Worm (Caenorhabditis elegans) whole organism, early embryonic: ENCODE measurements around the gene phb-2.

Experiments
- B0310.2 ChIP-seq: sonication (generic microtip); optimal IDR thresholded peaks from 2 replicates; lab custom pipeline; 2016; ENCODE audit warnings: mild to moderate bottlenecking, missing genetic modification characterization, missing compliant biosample characterization
- F13C5.2 ChIP-seq: sonication (generic microtip); optimal IDR thresholded peaks from 2 replicates; lab custom pipeline; 2017; ENCODE audit warnings: mild to moderate bottlenecking, missing genetic modification characterization, inconsistent platforms, missing compliant biosample characterization
- aly-1 ChIP-seq: sonication (generic microtip); optimal IDR thresholded peaks from 2 replicates; lab custom pipeline; 2016; ENCODE audit warnings: missing genetic modification characterization, missing compliant biosample characterization
- ama-1 ChIP-seq: fragments of 150-350 bp; optimal IDR thresholded peaks from 2 replicates; lab custom pipeline; 2014
- ceh-13 ChIP-seq: fragments of 200-800 bp; sonication (Bioruptor generic); optimal IDR thresholded peaks from 2 replicates; lab custom pipeline; 2018; ENCODE audit warnings: mild to moderate bottlenecking, missing genetic modification characterization, missing compliant biosample characterization
- ceh-36 ChIP-seq: sonication (generic microtip); optimal IDR thresholded peaks from 2 replicates; lab custom pipeline; 2016; ENCODE audit warnings: missing genetic modification characterization, inconsistent platforms, missing compliant biosample characterization
- ets-7 ChIP-seq: sonication (generic microtip); optimal IDR thresholded peaks from 2 replicates; lab custom pipeline; 2016; ENCODE audit warnings: missing genotype, missing genetic modification characterization, missing compliant biosample characterization
- flt-1 ChIP-seq: fragments of 200-800 bp; sonication (Bioruptor generic); IDR thresholded peaks from 2 replicates; pipeline ENCODE4 v1.3.6; 2022; ENCODE audit warnings: missing genetic modification characterization, missing compliant biosample characterization
- hmbx-1 ChIP-seq: sonication (generic microtip); optimal IDR thresholded peaks from 2 replicates; lab custom pipeline; 2016; ENCODE audit warnings: mild to moderate bottlenecking, missing genetic modification characterization, missing compliant biosample characterization
- hmg-4 ChIP-seq: fragments of 200-800 bp; sonication (Bioruptor generic); optimal IDR thresholded peaks from 2 replicates; lab custom pipeline; 2018; ENCODE audit warnings: mild to moderate bottlenecking, missing genetic modification characterization, missing compliant biosample characterization
- hnd-1 ChIP-seq: sonication (generic microtip); optimal IDR thresholded peaks from 2 replicates; lab custom pipeline; 2016; ENCODE audit warnings: missing genetic modification characterization, missing compliant biosample characterization
- pes-1 ChIP-seq: fragments of 200-800 bp; sonication (Bioruptor generic); IDR thresholded peaks from 2 replicates; pipeline ENCODE4 v1.3.6; 2022; ENCODE audit warnings: missing genetic modification reagents, missing genetic modification characterization, missing compliant biosample characterization
- scrt-1 ChIP-seq: fragments of 200-800 bp; sonication (Bioruptor generic); IDR thresholded peaks from 2 replicates; pipeline ENCODE4 v1.3.6; 2022; ENCODE audit warnings: missing genetic modification characterization, missing compliant biosample characterization
- sea-1 ChIP-seq: fragments of 200-800 bp; sonication (Bioruptor generic); conservative IDR thresholded peaks from 2 replicates; pipeline ENCODE4 v1.3.6; 2022; ENCODE audit warnings: missing genetic modification characterization, missing compliant biosample characterization
- tbx-11 ChIP-seq: fragments of 200-800 bp; sonication (Bioruptor generic); IDR thresholded peaks from 2 replicates; pipeline ENCODE4 v1.3.6; 2022; ENCODE audit warnings: missing genetic modification characterization, missing compliant biosample characterization
- tbx-37 ChIP-seq: fragments of 200-800 bp; sonication (Bioruptor generic); conservative IDR thresholded peaks from 2 replicates; pipeline ENCODE4 v1.3.6; 2022; ENCODE audit warnings: missing genetic modification reagents, missing genetic modification characterization, missing compliant biosample characterization
- tra-4 ChIP-seq: sonication (generic microtip); optimal IDR thresholded peaks from 2 replicates; lab custom pipeline; 2017; ENCODE audit warnings: missing genetic modification characterization, missing compliant biosample characterization

The phb-2 gene

DNA sequence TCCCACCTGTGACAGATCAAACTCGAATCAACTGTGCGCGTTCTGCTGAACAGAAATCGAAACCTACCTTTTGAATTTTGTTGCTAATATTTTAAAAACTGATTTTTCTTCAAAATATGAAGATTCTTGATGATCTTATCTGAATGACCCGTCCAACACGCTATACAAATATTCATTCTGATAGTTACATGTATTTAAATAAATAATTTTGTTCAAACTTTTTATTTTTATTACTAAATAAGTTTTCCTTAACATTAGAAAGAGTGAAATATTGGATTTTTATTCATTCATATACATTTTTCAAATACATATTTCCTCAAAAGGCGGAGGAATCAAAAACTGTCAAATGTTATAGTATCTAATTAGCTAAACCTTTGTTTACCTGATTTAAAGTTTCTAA lies 16.8 kb downstream of the phb-2 start, which contains the start of gene F13H8.8:
Gene F13H8.8 (minus strand): TSS at position 101 of the 400 bp plus-strand sequence.
- no peak for TF ChIP-seq tbx-11

ce11 chrII:6269805-6270414 lies 18.7 kb downstream of the phb-2 start, which contains the start of gene F13H8.2:
Gene F13H8.2 (plus strand): TSS chrII:6270364.
- TF ChIP-seq scrt-1 (GFP tag; lab: Robert Waterston, UW) (peak; percentile 73; the same call in 1 of the 2 replicates), tbx-37 (GFP tag; lab: Robert Waterston, UW) (peak; percentile 51; the same call in 1 of the 2 replicates), flt-1 (peak; percentile 23; the same call in 1 of the 2 replicates), ceh-36 (peak; percentile 47), tbx-11 (0 out of 2 replicates have a peak, but pooled peaks have one; percentile 23), F13C5.2 (tag; lab: Kevin White, UChicago) (peak; percentile 28), ama-1 (lab: Kevin White, UChicago) (no peak), B0310.2 (tag; lab: Kevin White, UChicago) (no peak)

ce11 chrII:6273916-6274315 lies 22.7 kb downstream of the phb-2 start, which contains the start of gene bpl-1:
Gene bpl-1 (plus strand): TSS chrII:6274216.
- no peak for TF ChIP-seq ceh-13

- TF ChIP-seq hmg-4 (GFP tag; lab: Kevin White, UChicago), result no peak
- TF ChIP-seq tbx-11, result no peak
- TF ChIP-seq sea-1 (GFP tag; lab: Robert Waterston, UW), result no peak
- TF ChIP-seq scrt-1 (GFP tag; lab: Robert Waterston, UW), result no peak
- TF ChIP-seq B0310.2 (tag; lab: Kevin White, UChicago), result no peak
- no peak for TF ChIP-seq pes-1 (GFP tag; lab: Robert Waterston, UW)
- TF ChIP-seq ama-1 (lab: Kevin White, UChicago), result no peak
- TF ChIP-seq ceh-13, result no peak
- TF ChIP-seq flt-1, result no peak
- TF ChIP-seq F13C5.2 (tag; lab: Kevin White, UChicago), result no peak
- TF ChIP-seq hmbx-1 (tag; lab: Kevin White, UChicago), result no peak
Observed at ce11 chrII:6281002-6281401, 29.8 kb downstream of the phb-2 start, which contains the start of gene scly-1. Gene scly-1 (minus strand): TSS chrII:6281102.

- TF ChIP-seq scrt-1 (GFP tag; lab: Robert Waterston, UW) (no peak), tbx-11 (no peak), B0310.2 (tag; lab: Kevin White, UChicago) (no peak), ceh-36 (no peak), hmbx-1 (tag; lab: Kevin White, UChicago) (no peak), hnd-1 (tag; lab: Kevin White, UChicago) (no peak), hmg-4 (GFP tag; lab: Kevin White, UChicago) (no peak), flt-1 (no peak), ceh-13 (no peak), aly-1 (tag; lab: Kevin White, UChicago) (no peak), ets-7 (tag; lab: Kevin White, UChicago) (no peak)
Observed at ce11 chrII:6281903-6282302, 30.7 kb downstream of the phb-2 start.

- no peak for TF ChIP-seq ets-7 (tag; lab: Kevin White, UChicago)
- TF ChIP-seq pes-1 (GFP tag; lab: Robert Waterston, UW), result no peak
- no peak for TF ChIP-seq hmbx-1 (tag; lab: Kevin White, UChicago)
- TF ChIP-seq flt-1, result no peak
- TF ChIP-seq B0310.2 (tag; lab: Kevin White, UChicago), result no peak
- no peak for TF ChIP-seq sea-1 (GFP tag; lab: Robert Waterston, UW)
- no peak for TF ChIP-seq tra-4
- no peak for TF ChIP-seq hnd-1 (tag; lab: Kevin White, UChicago)
- TF ChIP-seq ceh-13, result no peak
Observed at ce11 chrII:6283074-6283473, 31.9 kb downstream of the phb-2 start, which contains the start of gene F13H8.1. Gene F13H8.1 (plus strand): TSS chrII:6283384.

DNA sequence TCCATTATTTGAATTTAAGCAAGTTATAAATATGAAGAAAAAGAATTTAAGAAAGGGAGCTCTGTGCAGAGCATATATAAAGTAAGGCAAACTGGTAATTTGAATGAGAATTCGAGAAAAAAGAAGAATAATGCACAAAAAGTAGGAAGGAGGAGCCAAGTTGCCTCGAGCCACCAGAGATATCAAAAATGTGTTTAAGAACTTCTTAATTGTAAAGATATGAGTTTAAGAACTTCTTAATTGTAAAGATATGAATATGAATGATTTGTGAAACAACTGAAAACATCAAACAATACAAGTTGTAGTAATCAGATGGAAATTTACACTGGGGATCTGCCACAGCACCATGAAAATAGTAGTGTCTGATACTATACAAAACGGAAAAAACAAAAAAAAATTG lies 35.7 kb downstream of the phb-2 start, which contains the start of gene F13H8.6:
Gene F13H8.6 (minus strand): TSS at position 101 of the 400 bp plus-strand sequence.
- TF ChIP-seq sea-1 (GFP tag; lab: Robert Waterston, UW) (no peak), hmbx-1 (tag; lab: Kevin White, UChicago) (no peak), hmg-4 (GFP tag; lab: Kevin White, UChicago) (no peak), tbx-37 (GFP tag; lab: Robert Waterston, UW) (no peak), tra-4 (no peak), tbx-11 (no peak), aly-1 (tag; lab: Kevin White, UChicago) (no peak)

DNA sequence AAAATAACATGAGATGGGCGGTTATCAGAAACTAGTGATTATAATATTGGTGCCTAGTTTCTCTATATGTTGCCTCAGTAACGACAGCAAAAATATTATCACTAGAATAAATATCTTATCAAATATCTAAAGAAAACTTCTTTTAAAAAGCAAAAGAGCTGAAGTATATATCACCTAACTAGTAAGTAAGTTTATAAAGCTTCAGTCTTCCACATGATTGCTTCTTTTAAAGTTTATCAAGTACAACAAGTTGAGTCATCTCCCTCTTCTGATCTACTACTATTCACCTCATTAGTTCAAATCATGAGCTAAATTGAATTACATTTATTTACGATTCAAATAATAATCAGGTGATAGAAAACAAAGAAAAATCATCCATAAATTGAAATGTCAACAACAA lies 36.9 kb downstream of the phb-2 start:
- no peak for TF ChIP-seq tbx-11
- no peak for TF ChIP-seq F13C5.2 (tag; lab: Kevin White, UChicago)
- TF ChIP-seq ets-7 (tag; lab: Kevin White, UChicago), result no peak
- no peak for TF ChIP-seq ama-1 (lab: Kevin White, UChicago)
- no peak for TF ChIP-seq tbx-37 (GFP tag; lab: Robert Waterston, UW)
- TF ChIP-seq flt-1, result no peak
- no peak for TF ChIP-seq ceh-36
- no peak for TF ChIP-seq hmg-4 (GFP tag; lab: Kevin White, UChicago)
- no peak for TF ChIP-seq pes-1 (GFP tag; lab: Robert Waterston, UW)
